Worm (Caenorhabditis elegans) whole organism, early embryonic: ENCODE measurements around the gene kin-18.

Source experiments
- ama-1 ChIP-seq: fragments of 150-350 bp; optimal IDR thresholded peaks from 2 replicates; lab custom pipeline; 2014
- ceh-13 ChIP-seq: fragments of 200-800 bp; sonication (Bioruptor generic); optimal IDR thresholded peaks from 2 replicates; lab custom pipeline; 2018; ENCODE audit warnings: mild to moderate bottlenecking, missing genetic modification characterization, missing compliant biosample characterization
- ceh-36 ChIP-seq: sonication (generic microtip); optimal IDR thresholded peaks from 2 replicates; lab custom pipeline; 2016; ENCODE audit warnings: missing genetic modification characterization, inconsistent platforms, missing compliant biosample characterization
- hmg-4 ChIP-seq: fragments of 200-800 bp; sonication (Bioruptor generic); optimal IDR thresholded peaks from 2 replicates; lab custom pipeline; 2018; ENCODE audit warnings: mild to moderate bottlenecking, missing genetic modification characterization, missing compliant biosample characterization
- hnd-1 ChIP-seq: sonication (generic microtip); optimal IDR thresholded peaks from 2 replicates; lab custom pipeline; 2016; ENCODE audit warnings: missing genetic modification characterization, missing compliant biosample characterization
- pes-1 ChIP-seq: fragments of 200-800 bp; sonication (Bioruptor generic); IDR thresholded peaks from 2 replicates; pipeline ENCODE4 v1.3.6; 2022; ENCODE audit warnings: missing genetic modification reagents, missing genetic modification characterization, missing compliant biosample characterization
- scrt-1 ChIP-seq: fragments of 200-800 bp; sonication (Bioruptor generic); IDR thresholded peaks from 2 replicates; pipeline ENCODE4 v1.3.6; 2022; ENCODE audit warnings: missing genetic modification characterization, missing compliant biosample characterization
- sea-1 ChIP-seq: fragments of 200-800 bp; sonication (Bioruptor generic); conservative IDR thresholded peaks from 2 replicates; pipeline ENCODE4 v1.3.6; 2022; ENCODE audit warnings: missing genetic modification characterization, missing compliant biosample characterization
- tbx-37 ChIP-seq: fragments of 200-800 bp; sonication (Bioruptor generic); conservative IDR thresholded peaks from 2 replicates; pipeline ENCODE4 v1.3.6; 2022; ENCODE audit warnings: missing genetic modification reagents, missing genetic modification characterization, missing compliant biosample characterization
- tra-4 ChIP-seq: sonication (generic microtip); optimal IDR thresholded peaks from 2 replicates; lab custom pipeline; 2017; ENCODE audit warnings: missing genetic modification characterization, missing compliant biosample characterization

DNA sequence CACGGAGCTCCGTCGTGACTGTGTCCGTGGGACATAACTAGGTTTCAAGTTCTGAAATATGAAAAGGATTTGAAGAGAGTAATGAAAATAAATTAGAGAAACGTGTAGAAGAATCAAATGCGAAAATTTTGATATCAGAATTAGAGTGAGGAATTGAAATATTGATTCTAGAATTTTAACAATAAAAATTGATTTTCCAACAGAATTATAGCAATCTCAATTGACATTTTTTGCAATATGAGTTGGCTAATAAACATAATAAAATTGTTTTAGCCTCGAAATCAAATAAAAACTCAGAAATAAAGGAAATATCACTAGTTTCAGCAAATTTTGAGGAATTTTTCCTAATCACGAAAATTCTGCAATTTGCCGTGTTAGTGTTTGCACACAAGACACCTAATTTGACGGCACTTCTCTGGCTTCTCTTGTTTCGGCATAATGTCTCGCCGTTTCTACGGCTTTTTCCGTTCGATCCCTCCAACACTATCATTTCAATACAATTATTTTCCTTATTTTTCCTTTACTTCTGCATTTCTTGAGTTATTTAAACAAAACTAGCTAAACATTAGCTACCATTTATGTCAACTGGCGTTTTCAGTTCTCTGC is 2.0 kb upstream of the kin-18 start, which contains the start of gene nmt-1:
- no peak for TF ChIP-seq hnd-1 (tag; lab: Kevin White, UChicago)
- no peak for TF ChIP-seq ama-1 (lab: Kevin White, UChicago)
- TF ChIP-seq tbx-37 = no peak
- TF ChIP-seq sea-1 (GFP tag; lab: Robert Waterston, UW) = no peak
- TF ChIP-seq ceh-13 (GFP tag; lab: Kevin White, UChicago) = no peak
- no peak for TF ChIP-seq hmg-4 (GFP tag; lab: Kevin White, UChicago)
- TF ChIP-seq ceh-36 (tag; lab: Kevin White, UChicago) = no peak
- no peak for TF ChIP-seq scrt-1 (GFP tag; lab: Robert Waterston, UW)
- TF ChIP-seq pes-1 (GFP tag; lab: Robert Waterston, UW) = no peak
- TF ChIP-seq tra-4 (tag; lab: Kevin White, UChicago) = no peak
